Fruit fly (Drosophila melanogaster) whole organism, embryonic: Measurements from ENCODE around the gene isoQC.

Experiments used
- Abd-B ChIP-seq: fragments of 200-800 bp; sonication (Bioruptor generic); optimal IDR thresholded peaks from 2 replicates; lab custom pipeline; 2018; ENCODE audit warnings: missing biosample characterization, mild to moderate bottlenecking, missing genetic modification characterization, moderate library complexity
- Atf-2 ChIP-seq: fragments of 200-800 bp; sonication (Bioruptor generic); optimal IDR thresholded peaks from 2 replicates; lab custom pipeline; 2016; ENCODE audit warnings: missing biosample characterization, missing genetic modification characterization
- Awh ChIP-seq: fragments of 200-800 bp; sonication (Bioruptor generic); IDR thresholded peaks from 2 replicates; pipeline ENCODE4, ENCODE4 v1.3.6; 2022; ENCODE audit warnings: missing biosample characterization, missing genetic modification characterization
- Bgb ChIP-seq: fragments of 200-800 bp; sonication (Bioruptor generic); IDR thresholded peaks from 2 replicates; pipeline ENCODE4 v1.3.6; 2022; ENCODE audit warnings: missing biosample characterization, missing genetic modification characterization; ENCODE audit not compliant: partially characterized antibody
- CG10274 ChIP-seq: fragments of 200-800 bp; sonication (Bioruptor generic); optimal IDR thresholded peaks from 3 replicates; lab custom pipeline; 2017; ENCODE audit warnings: missing biosample characterization, mild to moderate bottlenecking, missing genetic modification characterization
- CG12071 ChIP-seq: fragments of 200-800 bp; sonication (Bioruptor generic); optimal IDR thresholded peaks from 3 replicates; lab custom pipeline; 2018; ENCODE audit warnings: missing biosample characterization, mild to moderate bottlenecking, missing genetic modification characterization
- CG12219 ChIP-seq: fragments of 200-800 bp; sonication (Bioruptor generic); optimal IDR thresholded peaks from 3 replicates; lab custom pipeline; 2018; ENCODE audit warnings: missing biosample characterization, mild to moderate bottlenecking, missing genetic modification characterization
- CG12391 ChIP-seq: fragments of 200-800 bp; sonication (Bioruptor generic); optimal IDR thresholded peaks from 3 replicates; lab custom pipeline; 2018; ENCODE audit warnings: missing biosample characterization, mild to moderate bottlenecking, missing genetic modification characterization, moderate library complexity
- CG14441 ChIP-seq: fragments of 200-800 bp; sonication (Bioruptor generic); IDR thresholded peaks from 2 replicates; pipeline ENCODE4 v1.3.6; 2022; ENCODE audit warnings: missing biosample characterization, missing genetic modification characterization
- CG15073 ChIP-seq: fragments of 200-800 bp; sonication (Bioruptor generic); optimal IDR thresholded peaks from 2 replicates; lab custom pipeline; 2016; ENCODE audit warnings: missing biosample characterization, missing genetic modification characterization
- CG17568 ChIP-seq: fragments of 200-800 bp; sonication (Bioruptor generic); optimal IDR thresholded peaks from 2 replicates; lab custom pipeline; 2018; ENCODE audit warnings: missing biosample characterization, mild to moderate bottlenecking, missing genetic modification characterization, moderate library complexity
- CG1792 ChIP-seq: fragments of 200-800 bp; sonication (Bioruptor generic); optimal IDR thresholded peaks from 2 replicates; lab custom pipeline; 2016; ENCODE audit warnings: missing biosample characterization, missing genetic modification characterization
- CG18599 ChIP-seq: fragments of 200-800 bp; sonication (Bioruptor generic); optimal IDR thresholded peaks from 3 replicates; lab custom pipeline; 2017; ENCODE audit warnings: missing biosample characterization, missing genetic modification characterization, mild to moderate bottlenecking, moderate library complexity, missing genetic modification reagents
- CG2889 ChIP-seq: fragments of 200-800 bp; sonication (Bioruptor generic); IDR thresholded peaks from 3 replicates; pipeline ENCODE4 v1.3.6; 2022; ENCODE audit warnings: missing biosample characterization, missing genetic modification characterization
- CG3995 ChIP-seq: fragments of 200-800 bp; sonication (Bioruptor generic); optimal IDR thresholded peaks from 3 replicates; lab custom pipeline; 2016; ENCODE audit warnings: missing biosample characterization, missing genetic modification characterization
- CG4282 ChIP-seq: fragments of 200-800 bp; sonication (Bioruptor generic); optimal IDR thresholded peaks from 2 replicates; lab custom pipeline; 2016; ENCODE audit warnings: missing biosample characterization, missing genetic modification characterization
- CG6791 ChIP-seq: fragments of 200-800 bp; sonication (Bioruptor generic); IDR thresholded peaks from 3 replicates; pipeline ENCODE4 v1.3.6; 2022; ENCODE audit warnings: missing biosample characterization, missing genetic modification characterization; ENCODE audit not compliant: partially characterized antibody
- CG7745 ChIP-seq: fragments of 200-800 bp; sonication (Bioruptor generic); optimal IDR thresholded peaks from 2 replicates; lab custom pipeline; 2018; ENCODE audit warnings: missing biosample characterization, mild to moderate bottlenecking, missing genetic modification characterization, moderate library complexity
- CG8290 ChIP-seq, 3 experiments: fragments of 200-800 bp; sonication (Bioruptor generic); optimal IDR thresholded peaks; 2 replicates each; lab custom pipeline; 2016 to 2019; ENCODE audit warnings: missing biosample characterization in 3 of 3, missing genetic modification characterization in 3 of 3, mild to moderate bottlenecking in 2 of 3, moderate library complexity in 1 of 3
- CG9609 ChIP-seq: fragments of 200-800 bp; sonication (Bioruptor generic); optimal IDR thresholded peaks from 3 replicates; lab custom pipeline; 2016; ENCODE audit warnings: missing biosample characterization, missing genetic modification characterization
- CTCF ChIP-seq: fragments of 200-800 bp; sonication (Bioruptor generic); optimal IDR thresholded peaks from 2 replicates; lab custom pipeline; 2017; ENCODE audit warnings: missing biosample characterization, mild to moderate bottlenecking, missing genetic modification characterization, moderate library complexity
- Dfd ChIP-seq, 2 experiments: fragments of >200 bp; optimal IDR thresholded peaks; 2 replicates each; lab custom pipeline; 2017; ENCODE audit warnings: missing biosample characterization in 2 of 2, missing genetic modification characterization in 2 of 2
- ERR ChIP-seq: fragments of 200-800 bp; sonication (Bioruptor generic); optimal IDR thresholded peaks from 2 replicates; lab custom pipeline; 2016; ENCODE audit warnings: missing biosample characterization, missing genetic modification characterization
- Ets97D ChIP-seq: fragments of 200-800 bp; sonication (Bioruptor generic); optimal IDR thresholded peaks from 3 replicates; lab custom pipeline; 2016; ENCODE audit warnings: missing biosample characterization, missing genetic modification characterization
- Gsc ChIP-seq: fragments of 200-800 bp; sonication (Bioruptor generic); IDR thresholded peaks from 2 replicates; pipeline ENCODE4 v1.3.6; 2022; ENCODE audit warnings: missing biosample characterization, missing genetic modification characterization
- HmgZ ChIP-seq: fragments of 200-800 bp; sonication (Bioruptor generic); optimal IDR thresholded peaks from 2 replicates; lab custom pipeline; 2018; ENCODE audit warnings: missing biosample characterization, mild to moderate bottlenecking, missing genetic modification characterization
- Lpt ChIP-seq: fragments of >200 bp; optimal IDR thresholded peaks from 2 replicates; lab custom pipeline; 2018; ENCODE audit warnings: missing biosample characterization, missing genetic modification characterization
- Nf-YC ChIP-seq: fragments of 200-800 bp; optimal IDR thresholded peaks from 3 replicates; lab custom pipeline; 2019; ENCODE audit warnings: missing biosample characterization, mild to moderate bottlenecking, missing genetic modification characterization, moderate library complexity
- Oaz ChIP-seq: fragments of 200-800 bp; sonication (Bioruptor generic); IDR thresholded peaks from 2 replicates; pipeline ENCODE4 v1.3.6; 2022; ENCODE audit warnings: missing biosample characterization, missing genetic modification characterization
- Oli ChIP-seq: fragments of 200-800 bp; sonication (Bioruptor generic); optimal IDR thresholded peaks from 2 replicates; lab custom pipeline; 2018; ENCODE audit warnings: missing biosample characterization, mild to moderate bottlenecking, missing genetic modification characterization, moderate library complexity
- TFAM ChIP-seq: fragments of 200-800 bp; sonication (Bioruptor generic); optimal IDR thresholded peaks from 2 replicates; lab custom pipeline; 2017; ENCODE audit warnings: missing biosample characterization, missing genetic modification characterization, inconsistent platforms
- Usf ChIP-seq: fragments of 200-800 bp; sonication (Bioruptor generic); optimal IDR thresholded peaks from 2 replicates; lab custom pipeline; 2017; ENCODE audit warnings: missing genotype, missing biosample characterization, missing genetic modification characterization
- Vsx1 ChIP-seq: fragments of 200-800 bp; sonication (Bioruptor generic); optimal IDR thresholded peaks from 2 replicates; lab custom pipeline; 2017; ENCODE audit warnings: missing biosample characterization, mild to moderate bottlenecking, missing genetic modification characterization, missing genetic modification reagents
- chm ChIP-seq: fragments of 200-800 bp; sonication (Bioruptor generic); IDR thresholded peaks from 2 replicates; pipeline ENCODE4 v1.3.6; 2022; ENCODE audit warnings: missing biosample characterization, missing genetic modification characterization
- dysf ChIP-seq: fragments of 200-800 bp; sonication (Bioruptor generic); IDR thresholded peaks from 3 replicates; pipeline ENCODE4 v1.3.6; 2022; ENCODE audit warnings: missing biosample characterization, missing genetic modification characterization
- ems ChIP-seq: fragments of 200-800 bp; sonication (Bioruptor generic); optimal IDR thresholded peaks from 3 replicates; lab custom pipeline; 2016; ENCODE audit warnings: missing biosample characterization, missing genetic modification characterization
- fd3F ChIP-seq: fragments of 200-800 bp; sonication (Bioruptor generic); optimal IDR thresholded peaks from 2 replicates; lab custom pipeline; 2018; ENCODE audit warnings: missing biosample characterization, mild to moderate bottlenecking, missing genetic modification characterization, moderate library complexity
- gt ChIP-seq: fragments of 200-800 bp; sonication (Bioruptor generic); IDR thresholded peaks from 2 replicates; pipeline ENCODE4 v1.3.6; 2022; ENCODE audit warnings: missing biosample characterization, missing genetic modification characterization
- lmd ChIP-seq: fragments of 200-800 bp; sonication (Bioruptor generic); IDR thresholded peaks from 2 replicates; pipeline ENCODE4 v1.3.6; 2022; ENCODE audit warnings: missing biosample characterization, missing genetic modification characterization
- lola ChIP-seq, 3 experiments: fragments of >200 bp in 2 of 3; fragments of 200-800 bp in 1 of 3; sonication (Bioruptor generic) in 1 of 3; optimal IDR thresholded peaks; 2 replicates each; lab custom pipeline; 2017 to 2019; ENCODE audit warnings: missing biosample characterization in 3 of 3, missing genetic modification characterization in 3 of 3, mild to moderate bottlenecking in 1 of 3, moderate library complexity in 1 of 3
- org-1 ChIP-seq: fragments of 200-800 bp; sonication (Bioruptor generic); optimal IDR thresholded peaks from 2 replicates; lab custom pipeline; 2017; ENCODE audit warnings: missing biosample characterization, missing genetic modification characterization
- schlank ChIP-seq: fragments of 200-800 bp; sonication (Bioruptor generic); optimal IDR thresholded peaks from 2 replicates; lab custom pipeline; 2018; ENCODE audit warnings: missing biosample characterization, mild to moderate bottlenecking, missing genetic modification characterization
- shn ChIP-seq: fragments of 200-800 bp; sonication (Bioruptor generic); optimal IDR thresholded peaks from 3 replicates; lab custom pipeline; 2016; ENCODE audit warnings: missing biosample characterization, missing genetic modification characterization
- sisA ChIP-seq: fragments of 200-800 bp; sonication (Bioruptor generic); IDR thresholded peaks from 2 replicates; pipeline ENCODE4 v1.3.6; 2022; ENCODE audit warnings: missing biosample characterization, missing genetic modification characterization
- sna ChIP-seq: fragments of 200-800 bp; sonication (Bioruptor generic); IDR thresholded peaks from 2 replicates; pipeline ENCODE4 v1.3.6; 2022; ENCODE audit warnings: missing biosample characterization, missing genetic modification characterization; ENCODE audit not compliant: partially characterized antibody
- tio ChIP-seq: fragments of 200-800 bp; sonication (Bioruptor generic); optimal IDR thresholded peaks from 2 replicates; lab custom pipeline; 2017; ENCODE audit warnings: missing biosample characterization, missing genetic modification characterization, inconsistent platforms
- vnd ChIP-seq: fragments of 200-800 bp; sonication (Bioruptor generic); IDR thresholded peaks from 3 replicates; pipeline ENCODE4 v1.3.6; 2022; ENCODE audit warnings: missing biosample characterization, missing genetic modification characterization; ENCODE audit not compliant: partially characterized antibody
- wdn ChIP-seq: fragments of 200-800 bp; sonication (Bioruptor generic); IDR thresholded peaks from 2 replicates; pipeline ENCODE4 v1.3.6; 2022; ENCODE audit warnings: missing biosample characterization, missing genetic modification characterization
- yki ChIP-seq: fragments of >200 bp; optimal IDR thresholded peaks from 3 replicates; lab custom pipeline; 2018
- zf30C ChIP-seq: fragments of 200-800 bp; sonication (Bioruptor generic); optimal IDR thresholded peaks from 3 replicates; lab custom pipeline; 2018; ENCODE audit warnings: missing biosample characterization, mild to moderate bottlenecking, missing genetic modification characterization

Gene isoQC

DNA sequence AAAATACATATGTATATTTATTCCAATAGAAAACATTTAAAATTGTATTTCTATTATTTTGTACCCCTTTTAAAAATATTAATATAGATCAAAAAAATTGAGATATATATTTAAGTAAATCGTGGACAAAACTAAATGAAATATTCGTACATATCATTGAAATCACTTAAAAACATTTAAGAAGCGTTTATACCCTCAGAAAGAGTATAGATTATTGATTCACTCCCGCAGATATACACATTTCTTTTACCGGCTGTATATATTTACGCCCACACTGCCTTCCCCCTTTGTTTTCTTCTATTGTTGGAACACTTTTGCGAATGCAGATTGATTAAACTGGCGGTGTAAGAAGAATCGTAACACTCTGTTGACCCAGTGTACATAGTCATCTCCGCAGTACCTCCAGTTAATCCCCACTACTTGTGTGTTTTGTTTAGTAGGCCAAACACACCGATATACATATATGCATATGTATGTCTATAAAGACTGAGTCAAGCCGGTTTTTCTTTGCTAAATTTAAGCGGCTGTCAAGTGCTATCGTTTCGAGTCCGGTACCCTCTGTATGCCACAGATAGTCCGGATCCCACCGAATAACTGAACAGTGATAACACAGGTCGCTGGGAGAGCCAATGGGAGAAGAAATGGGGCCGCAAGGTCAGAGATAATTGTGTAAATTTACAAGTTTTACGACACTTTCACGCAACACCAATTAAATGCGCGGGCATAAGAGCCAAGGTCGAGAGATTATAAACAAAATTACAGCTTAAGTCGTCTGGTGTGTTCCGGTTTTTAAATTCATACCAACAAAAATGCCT, 2.6 kb upstream of the isoQC start (continued):
- TF ChIP-seq HmgZ (tag; lab: Kevin White, UChicago) (peak; percentile 14), Awh (peak; percentile 52; the same call in 1 of the 2 replicates), gt (no peak), ERR (peak; percentile 50), CG7745 (tag; lab: Kevin White, UChicago) (peak; percentile 20), Bgb (GFP tag; lab: Robert Waterston, UW) (no peak), ems (peak; percentile 60), CG4282 (GFP tag; lab: Kevin White, UChicago) (no peak), Ets97D (GFP tag; lab: Kevin White, UChicago) (no peak), org-1 (GFP tag; lab: Kevin White, UChicago) (peak; percentile 76), Dfd (GFP tag; optimal IDR thresholded peaks at IDR 0.05; lab: Kevin White, UChicago) (no peak), CG12391 (tag; lab: Kevin White, UChicago) (peak; percentile 25), sna (GFP tag; lab: Robert Waterston, UW) (no peak), wdn (GFP tag; lab: Robert Waterston, UW) (no peak), Gsc (no peak), CG9609 (peak; percentile 46), Oaz (GFP tag; lab: Robert Waterston, UW) (no peak), CG10274 (no peak), Atf-2 (peak; percentile 39), zf30C (GFP tag; lab: Kevin White, UChicago) (no peak), chm (GFP tag; lab: Robert Waterston, UW) (0 out of 2 replicates have a peak, but pooled peaks have one; percentile 32), Abd-B (GFP tag; lab: Kevin White, UChicago) (peak; percentile 40), schlank (tag; lab: Kevin White, UChicago) (peak; percentile 71), Nf-YC (no peak), shn (GFP tag; lab: Kevin White, UChicago) (peak; percentile 40), tio (peak; percentile 17), Oli (tag; lab: Kevin White, UChicago) (no peak), dysf (GFP tag; lab: Robert Waterston, UW) (no peak), fd3F (no peak), sisA (no peak), Usf (GFP tag; lab: Kevin White, UChicago) (no peak), CG17568 (peak; percentile 69), CTCF (GFP tag; lab: Kevin White, UChicago) (no peak), CG1792 (GFP tag; lab: Kevin White, UChicago) (peak; percentile 87), CG3995 (GFP tag; lab: Kevin White, UChicago) (peak; percentile 6), CG2889 (GFP tag; lab: Robert Waterston, UW) (no peak), vnd (GFP tag; lab: Robert Waterston, UW) (no peak), lmd (GFP tag; lab: Robert Waterston, UW) (no peak), CG12219 (GFP tag; lab: Kevin White, UChicago) (peak; percentile 30), CG8290 (GFP tag; optimal IDR thresholded peaks at IDR 0.05; lab: Kevin White, UChicago) (peak; percentile 59), CG8290 (tag; optimal IDR thresholded peaks at IDR 0.05; lab: Kevin White, UChicago) (peak in 1 of 2 experiments; percentile 87), yki (lab: Kevin White, UChicago) (no peak), CG18599 (GFP tag; lab: Kevin White, UChicago) (peak; percentile 79), CG6791 (GFP tag; lab: Robert Waterston, UW) (no peak), lola (GFP tag; optimal IDR thresholded peaks at IDR 0.05; lab: Kevin White, UChicago) (peak in 1 of 3 experiments; percentile 49), CG15073 (GFP tag; lab: Kevin White, UChicago) (no peak), Vsx1 (GFP tag; lab: Kevin White, UChicago) (peak; percentile 38), TFAM (peak; percentile 54), CG14441 (no peak), CG12071 (GFP tag; lab: Kevin White, UChicago) (peak; percentile 87), Lpt (no peak)
